Fruit fly (Drosophila melanogaster) whole organism, embryonic: Measurements from ENCODE around the gene CG31872.

Source experiments
- ATbp ChIP-seq: fragments of 200-800 bp; sonication (Bioruptor generic); optimal IDR thresholded peaks from 2 replicates; lab custom pipeline; 2017; ENCODE audit warnings: missing biosample characterization, mild to moderate bottlenecking, missing genetic modification characterization, missing genetic modification reagents
- Antp ChIP-seq: fragments of 200-800 bp; sonication (Bioruptor generic); optimal IDR thresholded peaks from 3 replicates; lab custom pipeline; 2016; ENCODE audit warnings: missing biosample characterization, missing genetic modification characterization
- B-H1 ChIP-seq: fragments of 200-800 bp; sonication (Bioruptor generic); IDR thresholded peaks from 3 replicates; pipeline ENCODE4 v1.3.6; 2022; ENCODE audit warnings: missing biosample characterization, missing genetic modification characterization
- BtbVII ChIP-seq: fragments of 200-800 bp; sonication (Bioruptor generic); optimal IDR thresholded peaks from 3 replicates; lab custom pipeline; 2017; ENCODE audit warnings: missing biosample characterization, mild to moderate bottlenecking, missing genetic modification characterization
- CG10959 ChIP-seq: fragments of 200-800 bp; sonication (Bioruptor generic); IDR thresholded peaks from 2 replicates; pipeline ENCODE4 v1.3.6; 2022; ENCODE audit warnings: missing biosample characterization, missing genetic modification characterization
- CG12744 ChIP-seq: fragments of 200-800 bp; sonication (Bioruptor generic); optimal IDR thresholded peaks from 2 replicates; lab custom pipeline; 2016; ENCODE audit warnings: missing biosample characterization, missing genetic modification characterization
- CG15073 ChIP-seq: fragments of 200-800 bp; sonication (Bioruptor generic); optimal IDR thresholded peaks from 2 replicates; lab custom pipeline; 2016; ENCODE audit warnings: missing biosample characterization, missing genetic modification characterization
- CG1529 ChIP-seq: fragments of 200-800 bp; sonication (Bioruptor generic); optimal IDR thresholded peaks from 3 replicates; lab custom pipeline; 2018; ENCODE audit warnings: missing biosample characterization, missing genetic modification characterization
- CG17385 ChIP-seq: fragments of 200-800 bp; sonication (Bioruptor generic); optimal IDR thresholded peaks from 3 replicates; lab custom pipeline; 2018; ENCODE audit warnings: missing biosample characterization, mild to moderate bottlenecking, missing genetic modification characterization
- CG2129 ChIP-seq: fragments of 200-800 bp; sonication (Bioruptor generic); IDR thresholded peaks from 2 replicates; pipeline ENCODE4 v1.3.6; 2022; ENCODE audit warnings: missing biosample characterization, missing genetic modification characterization; ENCODE audit not compliant: partially characterized antibody
- CG3163 ChIP-seq: fragments of 200-800 bp; sonication (Bioruptor generic); optimal IDR thresholded peaks from 3 replicates; lab custom pipeline; 2016; ENCODE audit warnings: missing biosample characterization, missing genetic modification characterization
- CG6765 ChIP-seq: fragments of 200-800 bp; sonication (Bioruptor generic); optimal IDR thresholded peaks from 3 replicates; lab custom pipeline; 2017; ENCODE audit warnings: missing biosample characterization, mild to moderate bottlenecking, missing genetic modification characterization
- CG7271 ChIP-seq: fragments of 200-800 bp; sonication (Bioruptor generic); optimal IDR thresholded peaks from 2 replicates; lab custom pipeline; 2018; ENCODE audit warnings: missing biosample characterization, mild to moderate bottlenecking, missing genetic modification characterization, moderate library complexity
- CG8290 ChIP-seq, 3 experiments: fragments of 200-800 bp; sonication (Bioruptor generic); optimal IDR thresholded peaks; 2 replicates each; lab custom pipeline; 2016 to 2019; ENCODE audit warnings: missing biosample characterization in 3 of 3, missing genetic modification characterization in 3 of 3, mild to moderate bottlenecking in 2 of 3, moderate library complexity in 1 of 3
- CG8765 ChIP-seq: fragments of 200-800 bp; sonication (Bioruptor generic); IDR thresholded peaks from 2 replicates; pipeline ENCODE4 v1.3.6; 2022; ENCODE audit warnings: missing biosample characterization, missing genetic modification characterization
- CTCF ChIP-seq: fragments of 200-800 bp; sonication (Bioruptor generic); optimal IDR thresholded peaks from 2 replicates; lab custom pipeline; 2017; ENCODE audit warnings: missing biosample characterization, mild to moderate bottlenecking, missing genetic modification characterization, moderate library complexity
- Dek ChIP-seq: fragments of 200-800 bp; sonication (Bioruptor generic); optimal IDR thresholded peaks from 3 replicates; lab custom pipeline; 2019; ENCODE audit warnings: missing biosample characterization, mild to moderate bottlenecking, missing genetic modification characterization, moderate library complexity
- Dfd ChIP-seq, 2 experiments: fragments of >200 bp; optimal IDR thresholded peaks; 2 replicates each; lab custom pipeline; 2017; ENCODE audit warnings: missing biosample characterization in 2 of 2, missing genetic modification characterization in 2 of 2
- Dp ChIP-seq: fragments of 200-800 bp; sonication (Bioruptor generic); optimal IDR thresholded peaks from 2 replicates; lab custom pipeline; 2018; ENCODE audit warnings: missing biosample characterization, mild to moderate bottlenecking, missing genetic modification characterization, moderate library complexity
- H15 ChIP-seq: fragments of 200-800 bp; sonication (Bioruptor generic); IDR thresholded peaks from 3 replicates; pipeline ENCODE4 v1.3.6; 2022; ENCODE audit warnings: missing biosample characterization, missing genetic modification characterization
- H2.0 ChIP-seq: fragments of 200-800 bp; sonication (Bioruptor generic); IDR thresholded peaks from 2 replicates; pipeline ENCODE4 v1.3.6; 2022; ENCODE audit warnings: missing biosample characterization, missing genetic modification characterization
- HHEX ChIP-seq: fragments of 200-800 bp; sonication (Bioruptor generic); optimal IDR thresholded peaks from 3 replicates; lab custom pipeline; 2017; ENCODE audit warnings: missing biosample characterization, mild to moderate bottlenecking, missing genetic modification characterization, missing genetic modification reagents
- HLH4C ChIP-seq: fragments of 200-800 bp; sonication (Bioruptor generic); IDR thresholded peaks from 3 replicates; pipeline ENCODE4 v1.3.6; 2022; ENCODE audit warnings: missing biosample characterization, missing genetic modification characterization; ENCODE audit not compliant: partially characterized antibody
- Hsf ChIP-seq: fragments of 200-800 bp; sonication (Bioruptor generic); optimal IDR thresholded peaks from 3 replicates; lab custom pipeline; 2016; ENCODE audit warnings: missing biosample characterization, missing genetic modification characterization
- Jarid2 ChIP-seq: fragments of 200-800 bp; sonication (Bioruptor generic); optimal IDR thresholded peaks from 3 replicates; lab custom pipeline; 2017; ENCODE audit warnings: mild to moderate bottlenecking, missing biosample characterization, missing genetic modification reagents, missing genetic modification characterization
- Lhr ChIP-seq: fragments of 200-800 bp; sonication (Bioruptor generic); optimal IDR thresholded peaks from 3 replicates; lab custom pipeline; 2017; ENCODE audit warnings: mild to moderate bottlenecking, missing biosample characterization, missing genetic modification reagents, missing genetic modification characterization
- MESR4 ChIP-seq: fragments of 200-800 bp; sonication (Bioruptor generic); optimal IDR thresholded peaks from 2 replicates; lab custom pipeline; 2018; ENCODE audit warnings: missing biosample characterization, mild to moderate bottlenecking, missing genetic modification characterization, moderate library complexity
- Mrtf ChIP-seq: fragments of 200-800 bp; sonication (Bioruptor generic); IDR thresholded peaks from 3 replicates; pipeline ENCODE4 v1.3.6; 2022; ENCODE audit warnings: missing biosample characterization, missing genetic modification characterization
- NC2β ChIP-seq: fragments of 200-800 bp; sonication (Bioruptor generic); optimal IDR thresholded peaks from 2 replicates; lab custom pipeline; 2016; ENCODE audit warnings: missing biosample characterization, missing genetic modification characterization
- Pdp1 ChIP-seq, 2 experiments: fragments of 200-800 bp; sonication (Bioruptor generic); optimal IDR thresholded peaks; 3 replicates each; lab custom pipeline; 2016; ENCODE audit warnings: missing biosample characterization in 2 of 2, missing genetic modification characterization in 2 of 2, mild to moderate bottlenecking in 1 of 2, moderate library complexity in 1 of 2
- Stat92E ChIP-seq, 3 experiments: fragments of >200 bp in 2 of 3; fragments of 200-800 bp in 1 of 3; sonication (Bioruptor generic) in 1 of 3; optimal IDR thresholded peaks; 2 replicates each; lab custom pipeline; 2017 to 2019; ENCODE audit warnings: missing biosample characterization in 3 of 3, missing genetic modification characterization in 3 of 3, mild to moderate bottlenecking in 1 of 3, moderate library complexity in 1 of 3
- az2 ChIP-seq: fragments of 200-800 bp; sonication (Bioruptor generic); optimal IDR thresholded peaks from 3 replicates; lab custom pipeline; 2016; ENCODE audit warnings: missing biosample characterization, missing genetic modification characterization
- cg ChIP-seq: fragments of 200-800 bp; sonication (Bioruptor generic); optimal IDR thresholded peaks from 3 replicates; lab custom pipeline; 2019; ENCODE audit warnings: missing biosample characterization, mild to moderate bottlenecking, missing genetic modification characterization, moderate library complexity
- crc ChIP-seq: fragments of 200-800 bp; sonication (Bioruptor generic); optimal IDR thresholded peaks from 2 replicates; lab custom pipeline; 2016; ENCODE audit warnings: missing biosample characterization, missing genetic modification characterization
- dmrt11E ChIP-seq: fragments of 200-800 bp; sonication (Bioruptor generic); optimal IDR thresholded peaks from 3 replicates; lab custom pipeline; 2018; ENCODE audit warnings: missing biosample characterization, mild to moderate bottlenecking, missing genetic modification characterization, moderate library complexity
- dpn ChIP-seq, 2 experiments: fragments of 200-800 bp; sonication (Bioruptor generic); optimal IDR thresholded peaks; 3 replicates each; lab custom pipeline; 2016; ENCODE audit warnings: missing biosample characterization in 2 of 2, missing genetic modification characterization in 2 of 2
- gem ChIP-seq: fragments of 200-800 bp; sonication (Bioruptor generic); optimal IDR thresholded peaks from 2 replicates; lab custom pipeline; 2019; ENCODE audit warnings: missing biosample characterization, mild to moderate bottlenecking, missing genetic modification characterization, moderate library complexity
- her ChIP-seq: fragments of 200-800 bp; sonication (Bioruptor generic); optimal IDR thresholded peaks from 2 replicates; lab custom pipeline; 2016; ENCODE audit warnings: missing biosample characterization, missing genetic modification characterization
- hkb ChIP-seq, 2 experiments: fragments of 200-800 bp in 1 of 2; fragments of >200 bp in 1 of 2; sonication (Bioruptor generic) in 1 of 2; IDR thresholded peaks in 1 of 2; optimal IDR thresholded peaks in 1 of 2; 2 replicates each; pipeline versions ENCODE4 v1.3.6 to Lab custom; 2017 to 2022; ENCODE audit warnings: missing biosample characterization in 1 of 2, missing genetic modification characterization in 1 of 2
- klu ChIP-seq: fragments of 200-800 bp; sonication (Bioruptor generic); IDR thresholded peaks from 2 replicates; pipeline ENCODE4 v1.3.6; 2022; ENCODE audit warnings: missing biosample characterization, missing genetic modification characterization
- knrl ChIP-seq: fragments of 200-800 bp; sonication (Bioruptor generic); IDR thresholded peaks from 3 replicates; pipeline ENCODE4 v1.3.6; 2022; ENCODE audit warnings: missing biosample characterization, missing genetic modification characterization; ENCODE audit not compliant: partially characterized antibody
- lilli ChIP-seq: fragments of 200-800 bp; sonication (Bioruptor generic); optimal IDR thresholded peaks from 3 replicates; lab custom pipeline; 2016; ENCODE audit warnings: missing biosample characterization, missing genetic modification characterization
- p53 ChIP-seq: fragments of 200-800 bp; sonication (Bioruptor generic); optimal IDR thresholded peaks from 2 replicates; lab custom pipeline; 2016; ENCODE audit warnings: missing biosample characterization, missing genetic modification characterization
- sd ChIP-seq: fragments of 200-800 bp; sonication (Bioruptor generic); optimal IDR thresholded peaks from 3 replicates; lab custom pipeline; 2018; ENCODE audit warnings: missing biosample characterization, mild to moderate bottlenecking, missing genetic modification characterization, moderate library complexity
- sens ChIP-seq: fragments of 200-800 bp; sonication (Bioruptor generic); peaks from one replicate; lab custom pipeline; 2016; ENCODE audit warnings: missing biosample characterization, missing genetic modification characterization
- sqz ChIP-seq: fragments of 200-800 bp; sonication (Bioruptor generic); optimal IDR thresholded peaks from 3 replicates; lab custom pipeline; 2018; ENCODE audit warnings: missing biosample characterization, mild to moderate bottlenecking, missing genetic modification characterization
- tgo ChIP-seq: fragments of 200-800 bp; sonication (Bioruptor generic); IDR thresholded peaks from 3 replicates; pipeline ENCODE4 v1.3.6; 2022; ENCODE audit warnings: missing biosample characterization, missing genetic modification characterization
- zfh1 ChIP-seq: fragments of 200-800 bp; sonication (Bioruptor generic); IDR thresholded peaks from 3 replicates; pipeline ENCODE4 v1.3.6; 2022; ENCODE audit warnings: missing biosample characterization, missing genetic modification characterization

Gene CG31872

dm6 chr2L:10614660-10615479 lies 24.9 kb upstream of the CG31872 start (continued):
- TF ChIP-seq Pdp1 (GFP tag; optimal IDR thresholded peaks at IDR 0.05; lab: Kevin White, UChicago) = peak in 1 of 2 experiments; percentile 42
- no peak for TF ChIP-seq az2 (GFP tag; lab: Kevin White, UChicago)
- peak; percentile 21; the same call in 1 of the 3 replicates for TF ChIP-seq Mrtf
- TF ChIP-seq gem (tag; lab: Kevin White, UChicago) = peak; percentile 27
- TF ChIP-seq sens (GFP tag; lab: Kevin White, UChicago) = peak; percentile 70
- no peak for TF ChIP-seq CG7271
- TF ChIP-seq her (GFP tag; lab: Kevin White, UChicago) = no peak
- TF ChIP-seq HHEX (GFP tag; lab: Kevin White, UChicago) = no peak
- TF ChIP-seq H2.0 (GFP tag; lab: Robert Waterston, UW) = no peak
- no peak for TF ChIP-seq CG6765
- TF ChIP-seq klu (GFP tag; lab: Robert Waterston, UW) = no peak
- peak; percentile 8 for TF ChIP-seq CG3163
- TF ChIP-seq MESR4 (GFP tag; lab: Kevin White, UChicago) = no peak
- no peak for TF ChIP-seq Jarid2 (GFP tag; lab: Kevin White, UChicago)
- TF ChIP-seq CG8290 (GFP tag; optimal IDR thresholded peaks at IDR 0.05; lab: Kevin White, UChicago) = no peak
- no peak for TF ChIP-seq CG8290 (tag; optimal IDR thresholded peaks at IDR 0.05; lab: Kevin White, UChicago)
- no peak for TF ChIP-seq Dfd (GFP tag; optimal IDR thresholded peaks at IDR 0.05; lab: Kevin White, UChicago)
- TF ChIP-seq Stat92E (GFP tag; optimal IDR thresholded peaks at IDR 0.05; lab: Kevin White, UChicago) = no peak
- no peak for TF ChIP-seq CG12744 (GFP tag; lab: Kevin White, UChicago)
- peak; percentile 28 for TF ChIP-seq Antp (GFP tag; lab: Kevin White, UChicago)
- TF ChIP-seq sd (tag; lab: Kevin White, UChicago) = peak; percentile 44
- peak; percentile 54; the same call in 1 of the 3 replicates for TF ChIP-seq H15 (GFP tag; lab: Robert Waterston, UW)
- TF ChIP-seq B-H1 (GFP tag; lab: Robert Waterston, UW) = no peak
- TF ChIP-seq knrl = no peak
- TF ChIP-seq dpn (GFP tag; optimal IDR thresholded peaks at IDR 0.05; lab: Kevin White, UChicago) = no peak
- TF ChIP-seq CG8765 (GFP tag; lab: Robert Waterston, UW) = no peak
- no peak for TF ChIP-seq Dek (tag; lab: Kevin White, UChicago)
- no peak for TF ChIP-seq dmrt11E (tag; lab: Kevin White, UChicago)
- TF ChIP-seq CG10959 (GFP tag; lab: Robert Waterston, UW) = no peak
- TF ChIP-seq CG1529 (GFP tag; lab: Kevin White, UChicago) = no peak
- TF ChIP-seq BtbVII (GFP tag; lab: Kevin White, UChicago) = no peak
- no peak for TF ChIP-seq Hsf (GFP tag; lab: Kevin White, UChicago)
- TF ChIP-seq cg (GFP tag; lab: Kevin White, UChicago) = no peak
- no peak for TF ChIP-seq lilli
- TF ChIP-seq zfh1 (GFP tag; lab: Robert Waterston, UW) = peak; percentile 18; the same call in 1 of the 3 replicates
- TF ChIP-seq crc (GFP tag; lab: Kevin White, UChicago) = no peak
- no peak for TF ChIP-seq CG17385
- TF ChIP-seq CG15073 = no peak
- TF ChIP-seq tgo = 0 out of 3 replicates have a peak, but pooled peaks have one; percentile 23
- TF ChIP-seq NC2β (GFP tag; lab: Kevin White, UChicago) = no peak
- TF ChIP-seq hkb (optimal IDR thresholded peaks at IDR 0.05; lab: Kevin White, UChicago) = no peak
- 0 out of 2 replicates have a peak, but pooled peaks have one; percentile 33 for TF ChIP-seq hkb (GFP tag; IDR thresholded peaks at IDR 0.05; lab: Robert Waterston, UW)
- TF ChIP-seq ATbp (GFP tag; lab: Kevin White, UChicago) = peak; percentile 10
- no peak for TF ChIP-seq CG2129 (GFP tag; lab: Robert Waterston, UW)
- no peak for TF ChIP-seq HLH4C (GFP tag; lab: Robert Waterston, UW)
- no peak for TF ChIP-seq Lhr (GFP tag; lab: Kevin White, UChicago)
- no peak for TF ChIP-seq p53 (GFP tag; lab: Kevin White, UChicago)
- TF ChIP-seq sqz = no peak
- peak; percentile 90 for TF ChIP-seq CTCF (GFP tag; lab: Kevin White, UChicago)
- no peak for TF ChIP-seq Dp (GFP tag; lab: Kevin White, UChicago)
